Worm (Caenorhabditis elegans): ENCODE measurements around the gene slc-25A10.

- TF ChIP-seq ama-1 (optimal IDR thresholded peaks at IDR 0.05) = no peak
- TF ChIP-seq sea-1 (GFP tag; conservative IDR thresholded peaks at IDR 0.05) = no peak
- no peak for TF ChIP-seq F13C5.2 (tag; optimal IDR thresholded peaks at IDR 0.05)
- no peak for TF ChIP-seq hmbx-1 (tag; optimal IDR thresholded peaks at IDR 0.05)
These were observed 13.9 kb upstream of the slc-25A10 start for ce11 chrX:6739034-6740008.

All from whole organism, early embryonic.